ENCODE assay signal across 1 fruit fly cellular context in the genomic region with DNA sequence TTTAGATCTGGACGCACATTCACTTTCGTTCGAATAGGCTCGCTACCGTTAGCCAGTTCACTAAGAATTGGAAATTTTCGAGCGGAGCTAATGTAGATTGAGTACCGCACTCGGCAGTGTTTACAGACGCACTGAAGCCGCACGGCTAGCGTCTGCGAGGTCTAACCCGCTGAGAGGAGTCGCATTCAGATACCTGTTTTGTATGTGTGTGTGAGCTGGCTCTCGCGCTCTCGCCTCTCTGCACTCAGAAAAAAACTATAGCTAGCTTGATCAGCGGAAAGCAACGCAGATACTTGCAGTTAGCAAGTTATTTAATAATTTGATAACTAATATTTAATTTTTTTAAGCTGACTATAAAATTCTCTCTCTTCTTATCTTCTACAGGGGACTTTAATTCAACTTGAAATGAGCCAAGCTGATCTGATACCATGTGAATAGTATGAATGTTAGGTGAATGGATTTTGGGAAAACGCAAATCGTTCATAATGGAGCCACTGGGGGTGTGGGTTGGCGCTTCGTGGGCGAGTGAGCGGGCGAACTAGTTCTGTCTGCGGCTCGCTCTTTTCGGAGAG.
TF ChIP-seq lines count a peak whose summit lies in the region.

Gene rau (minus strand): TSS at position 136 of the 572 bp plus-strand sequence.

TF ChIP-seq in whole organism, embryonic, 481 proteins besides CTCF, POLR2A, EP300 and RAD21 (continued from another document):
- peak; percentile 55 for TF ChIP-seq Deaf1 (tag; optimal IDR thresholded peaks at IDR 0.05; lab: Kevin White, UChicago)
- peak; percentile 44; the same call in 1 of the 2 replicates for TF ChIP-seq Bgb (GFP tag; IDR thresholded peaks at IDR 0.05; lab: Robert Waterston, UW; ENCODE audit: partially characterized antibody)
TF ChIP-seq in whole organism, embryonic: peak in this region for 330.
